Worm (Caenorhabditis elegans) whole organism, late embryonic: ENCODE measurements around the gene ppm-1.H.

Experiments used
- ama-1 ChIP-seq: fragments of 150-350 bp; optimal IDR thresholded peaks from 2 replicates; lab custom pipeline; 2014
- elt-4 ChIP-seq: sonication (generic microtip); optimal IDR thresholded peaks from 2 replicates; lab custom pipeline; 2016; ENCODE audit warnings: missing genetic modification characterization, missing compliant biosample characterization
- nfya-1 ChIP-seq: sonication (generic microtip); optimal IDR thresholded peaks from 2 replicates; lab custom pipeline; 2017; ENCODE audit warnings: missing genetic modification characterization, mild to moderate bottlenecking, missing compliant biosample characterization, antibody characterized with exemption, moderate library complexity
- npax-4 ChIP-seq: sonication (generic microtip); optimal IDR thresholded peaks from 2 replicates; lab custom pipeline; 2016; ENCODE audit warnings: missing genetic modification characterization, missing compliant biosample characterization
- pha-4 ChIP-seq: fragments of 150-350 bp; optimal IDR thresholded peaks from 2 replicates; lab custom pipeline; 2018; ENCODE audit warnings: missing biosample characterization, missing genetic modification reagents, missing genetic modification characterization
- sox-2 ChIP-seq: fragments of 200-800 bp; sonication (Bioruptor generic); IDR thresholded peaks from 2 replicates; pipeline ENCODE4 v1.3.6; 2022; ENCODE audit warnings: missing genetic modification reagents, missing genetic modification characterization, missing compliant biosample characterization
- unc-3 ChIP-seq, 2 experiments: fragments of 200-800 bp in 1 of 2; sonication (Bioruptor generic) in 1 of 2; sonication (generic microtip) in 1 of 2; conservative IDR thresholded peaks in 1 of 2; optimal IDR thresholded peaks in 1 of 2; 2 replicates each; pipeline versions ENCODE4 v1.3.6 to Lab custom; 2016 to 2022; ENCODE audit warnings: missing compliant biosample characterization in 2 of 2, missing genetic modification characterization in 2 of 2, missing genetic modification reagents in 1 of 2

DNA sequence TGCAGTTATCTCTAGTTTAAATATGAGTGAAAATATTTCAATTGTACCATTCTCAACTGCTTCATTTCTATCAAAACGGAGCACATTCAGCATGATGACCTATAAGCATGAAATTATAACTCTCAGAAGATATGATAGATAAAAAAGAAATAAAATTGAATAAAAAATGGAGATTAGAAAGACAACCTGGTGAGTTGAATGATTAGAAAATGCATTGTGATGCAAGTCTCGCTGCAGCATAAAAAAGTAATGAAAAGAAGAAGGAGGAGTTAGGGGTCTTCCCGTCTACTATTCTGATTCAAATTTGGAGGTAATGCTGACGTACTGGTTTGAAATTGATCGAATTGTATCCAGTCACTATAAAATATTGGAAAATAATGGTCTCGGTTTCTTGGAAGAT, 23.4 kb downstream of the ppm-1.H start, which contains the start of gene sre-15:
- TF ChIP-seq sox-2, result no peak
- no peak for TF ChIP-seq elt-4 (tag; lab: Kevin White, UChicago)
- TF ChIP-seq pha-4 (tag; lab: Kevin White, UChicago), result no peak
- TF ChIP-seq nfya-1, result no peak
- no peak for TF ChIP-seq unc-3 (GFP tag; conservative IDR thresholded peaks at IDR 0.05; lab: Robert Waterston, UW)
- no peak for TF ChIP-seq unc-3 (tag; optimal IDR thresholded peaks at IDR 0.05; lab: Kevin White, UChicago)
- TF ChIP-seq npax-4 (tag; lab: Kevin White, UChicago), result no peak
- no peak for TF ChIP-seq ama-1 (lab: Kevin White, UChicago)
